Worm (Caenorhabditis elegans): ENCODE measurements around the gene Y47D3A.20.

ce11 chrIII:11269206-11269605 lies 5.7 kb upstream of the Y47D3A.20 start:
- TF ChIP-seq ztf-11 (tag; optimal IDR thresholded peaks at IDR 0.05) (no peak), elt-1 (tag; optimal IDR thresholded peaks at IDR 0.05; ENCODE audit: borderline replicate concordance, insufficient read depth) (no peak), pha-4 (tag; optimal IDR thresholded peaks at IDR 0.05) (no peak), lin-13 (tag; optimal IDR thresholded peaks at IDR 0.05) (no peak)

Data from whole organism, mixed stage, embryonic.